Fruit fly (Drosophila melanogaster): ENCODE data around the gene Gpdh3.
A peak's percentile ranks its signal among the peaks of the same experiment; 100 is the strongest.

Gpdh3 gene

dm6 chr3R:22410537-22411360 lies 28.9 kb downstream of the Gpdh3 start, which contains the start of the genes CG13850 and lqfR (continued):
- TF ChIP-seq CG32006 (GFP tag; optimal IDR thresholded peaks at IDR 0.05) (no peak), salr (GFP tag; optimal IDR thresholded peaks at IDR 0.05) (no peak), CG6808 (GFP tag; optimal IDR thresholded peaks at IDR 0.05) (no peak), Hr38 (GFP tag; optimal IDR thresholded peaks at IDR 0.05) (no peak)

dm6 chr3R:22411879-22412587 lies 30.2 kb downstream of the Gpdh3 start:
- TF ChIP-seq Eip78C (GFP tag) (peak; percentile 27), Met (GFP tag; optimal IDR thresholded peaks at IDR 0.05) (no peak), Eip75B (GFP tag; optimal IDR thresholded peaks at IDR 0.05) (no peak), fkh (GFP tag; optimal IDR thresholded peaks at IDR 0.05) (peak; percentile 86), vri (GFP tag; optimal IDR thresholded peaks at IDR 0.05) (peak; percentile 27), svp (GFP tag) (peak; percentile 73), cyc (GFP tag; optimal IDR thresholded peaks at IDR 0.05) (no peak), CG16779 (tag; optimal IDR thresholded peaks at IDR 0.05) (no peak), CG6163 (GFP tag; IDR thresholded peaks at IDR 0.05) (no peak), Blimp-1 (GFP tag; optimal IDR thresholded peaks at IDR 0.05) (no peak), CG6792 (GFP tag; optimal IDR thresholded peaks at IDR 0.05) (no peak)

dm6 chr3R:22420911-22421310 lies 39.1 kb downstream of the Gpdh3 start, which contains the start of the genes Nop56 and mats:
Gene Nop56, minus strand, starts transcription at chr3R:22421068.
Gene mats, plus strand, starts transcription at chr3R:22421161.
- TF ChIP-seq Ets96B (tag; optimal IDR thresholded peaks at IDR 0.05) = no peak
- no peak for TF ChIP-seq CG10631 (GFP tag; optimal IDR thresholded peaks at IDR 0.05)
- peak; percentile 7 for TF ChIP-seq fkh (GFP tag; optimal IDR thresholded peaks at IDR 0.05)
- TF ChIP-seq Eip75B (GFP tag; optimal IDR thresholded peaks at IDR 0.05) = no peak
- TF ChIP-seq cyc (GFP tag; optimal IDR thresholded peaks at IDR 0.05) = no peak
- no peak for TF ChIP-seq CG15336 (GFP tag; IDR thresholded peaks at IDR 0.05)
- TF ChIP-seq achi (GFP tag; optimal IDR thresholded peaks at IDR 0.05) = no peak
- TF ChIP-seq CG31627 (GFP tag; optimal IDR thresholded peaks at IDR 0.05) = no peak
- TF ChIP-seq topi (GFP tag; optimal IDR thresholded peaks at IDR 0.05) = peak; percentile 26
- no peak for TF ChIP-seq Hr38 (GFP tag; optimal IDR thresholded peaks at IDR 0.05)
- no peak for TF ChIP-seq CG6808 (GFP tag; optimal IDR thresholded peaks at IDR 0.05)
- TF ChIP-seq salr (GFP tag; optimal IDR thresholded peaks at IDR 0.05) = peak in 1 of 2 experiments; percentile 1
- TF ChIP-seq Eip78C (GFP tag) = peak; percentile 55
- TF ChIP-seq svp (GFP tag) = peak; percentile 70
- TF ChIP-seq CG6276 (GFP tag; optimal IDR thresholded peaks at IDR 0.05) = no peak
- no peak for TF ChIP-seq CG34406 (GFP tag; optimal IDR thresholded peaks at IDR 0.05)
- peak; percentile 14 for TF ChIP-seq Eip93F (GFP tag; optimal IDR thresholded peaks at IDR 0.05)
- TF ChIP-seq CG8119 (GFP tag; IDR thresholded peaks at IDR 0.05) = no peak
- TF ChIP-seq vri (GFP tag; optimal IDR thresholded peaks at IDR 0.05) = peak; percentile 46
- TF ChIP-seq Sox102F (GFP tag; optimal IDR thresholded peaks at IDR 0.05) = no peak
- TF ChIP-seq CG10669 (GFP tag; optimal IDR thresholded peaks at IDR 0.05) = no peak
- TF ChIP-seq Met (GFP tag; optimal IDR thresholded peaks at IDR 0.05) = no peak
- TF ChIP-seq Ets21C (GFP tag; optimal IDR thresholded peaks at IDR 0.05) = no peak
- TF ChIP-seq Gug (GFP tag; IDR thresholded peaks at IDR 0.05) = no peak
- TF ChIP-seq Sox14 (GFP tag; optimal IDR thresholded peaks at IDR 0.05) = peak; percentile 41
- TF ChIP-seq Blimp-1 (GFP tag; optimal IDR thresholded peaks at IDR 0.05) = no peak
- TF ChIP-seq Hr39 (GFP tag; optimal IDR thresholded peaks at IDR 0.05) = no peak

DNA sequence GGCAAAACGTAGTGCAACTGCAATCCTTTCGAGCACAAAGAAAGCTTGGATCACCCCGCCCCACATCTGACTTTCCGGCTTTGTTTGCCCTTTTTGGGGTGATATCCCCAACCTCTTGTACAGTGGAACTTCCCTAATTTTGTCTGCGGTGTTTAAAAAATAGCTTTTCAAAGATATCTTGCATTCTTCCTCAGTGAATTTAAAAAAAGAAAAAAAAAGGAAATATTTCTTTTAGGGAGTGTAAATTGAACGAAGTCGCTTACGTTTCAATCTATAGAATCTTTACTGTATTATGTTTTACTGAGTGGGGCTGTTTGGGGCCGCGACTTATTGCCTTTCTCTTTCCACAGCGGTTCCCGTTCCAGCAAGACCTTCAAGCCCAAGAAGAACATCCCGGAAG lies 39.8 kb downstream of the Gpdh3 start:
- TF ChIP-seq Blimp-1 (GFP tag; optimal IDR thresholded peaks at IDR 0.05) (peak; percentile 33), CG10631 (GFP tag; optimal IDR thresholded peaks at IDR 0.05) (no peak), Sox15 (GFP tag; optimal IDR thresholded peaks at IDR 0.05) (peak; percentile 47), CG6276 (GFP tag; optimal IDR thresholded peaks at IDR 0.05) (no peak), Lpt (GFP tag; optimal IDR thresholded peaks at IDR 0.05) (no peak), OdsH (GFP tag; optimal IDR thresholded peaks at IDR 0.05) (no peak), CG3032 (tag; optimal IDR thresholded peaks at IDR 0.05) (peak; percentile 61), Hr39 (GFP tag; optimal IDR thresholded peaks at IDR 0.05) (peak; percentile 86), CG34406 (GFP tag; optimal IDR thresholded peaks at IDR 0.05) (peak; percentile 72), CG31627 (GFP tag; optimal IDR thresholded peaks at IDR 0.05) (peak; percentile 87), pdm3 (GFP tag; optimal IDR thresholded peaks at IDR 0.05) (peak; percentile 77), CG7368 (GFP tag; optimal IDR thresholded peaks at IDR 0.05) (no peak), fd85E (GFP tag; optimal IDR thresholded peaks at IDR 0.05) (no peak), esn (GFP tag; optimal IDR thresholded peaks at IDR 0.05) (peak; percentile 86), salr (GFP tag; optimal IDR thresholded peaks at IDR 0.05) (no peak), Eip75B (GFP tag; optimal IDR thresholded peaks at IDR 0.05) (peak; percentile 85), Hr38 (GFP tag; optimal IDR thresholded peaks at IDR 0.05) (no peak), CG6163 (GFP tag; IDR thresholded peaks at IDR 0.05) (peak; percentile 86), Gug (GFP tag; IDR thresholded peaks at IDR 0.05) (peak; percentile 41; the same call in 1 of the 2 replicates), achi (GFP tag; optimal IDR thresholded peaks at IDR 0.05) (peak; percentile 69), Sox102F (GFP tag; optimal IDR thresholded peaks at IDR 0.05) (peak; percentile 80), Sox14 (GFP tag; optimal IDR thresholded peaks at IDR 0.05) (peak; percentile 75), spab (GFP tag; optimal IDR thresholded peaks at IDR 0.05) (no peak), CG32006 (GFP tag; optimal IDR thresholded peaks at IDR 0.05) (no peak), CG6808 (GFP tag; optimal IDR thresholded peaks at IDR 0.05) (peak; percentile 24)

Data from whole organism, prepupa.